Fruit fly (Drosophila melanogaster): Measurements from ENCODE around the gene alphaSnap.

Gene alphaSnap

dm6 chr3L:20276615-20277014 lies 36.8 kb upstream of the alphaSnap start:
- peak; percentile 39 for TF ChIP-seq pdm3 (GFP tag; optimal IDR thresholded peaks at IDR 0.05)
- TF ChIP-seq dac (GFP tag; optimal IDR thresholded peaks at IDR 0.05), result peak; percentile 11
- no peak for TF ChIP-seq Sox102F (GFP tag; optimal IDR thresholded peaks at IDR 0.05)
- TF ChIP-seq OdsH (GFP tag; optimal IDR thresholded peaks at IDR 0.05), result peak; percentile 38
- peak; percentile 21 for TF ChIP-seq CG6808 (GFP tag; optimal IDR thresholded peaks at IDR 0.05)
- peak; percentile 20 for TF ChIP-seq CG10669 (GFP tag; optimal IDR thresholded peaks at IDR 0.05)
- TF ChIP-seq CG4318 (GFP tag; optimal IDR thresholded peaks at IDR 0.05), result peak; percentile 13
- TF ChIP-seq CG8319 (GFP tag; optimal IDR thresholded peaks at IDR 0.05), result no peak
- no peak for TF ChIP-seq fd59A (GFP tag; optimal IDR thresholded peaks at IDR 0.05)
- no peak for TF ChIP-seq fd85E (GFP tag; optimal IDR thresholded peaks at IDR 0.05)
- TF ChIP-seq eg (GFP tag; IDR thresholded peaks at IDR 0.05), result peak; percentile 43; the same call in 1 of the 3 replicates
- no peak for TF ChIP-seq CG9139 (GFP tag; optimal IDR thresholded peaks at IDR 0.05)
- TF ChIP-seq CG31627 (GFP tag; optimal IDR thresholded peaks at IDR 0.05), result no peak
- TF ChIP-seq acj6 (GFP tag; optimal IDR thresholded peaks at IDR 0.05), result peak; percentile 14
- TF ChIP-seq CG6276 (GFP tag; optimal IDR thresholded peaks at IDR 0.05), result peak; percentile 48
- peak; percentile 40 for TF ChIP-seq net (GFP tag; optimal IDR thresholded peaks at IDR 0.05)
- TF ChIP-seq CG3919 (GFP tag; optimal IDR thresholded peaks at IDR 0.05), result no peak
- TF ChIP-seq achi (GFP tag; optimal IDR thresholded peaks at IDR 0.05), result peak; percentile 25
- TF ChIP-seq CG32006 (GFP tag; optimal IDR thresholded peaks at IDR 0.05), result peak; percentile 69
- TF ChIP-seq svp (GFP tag), result no peak
- no peak for TF ChIP-seq CG3032 (tag; optimal IDR thresholded peaks at IDR 0.05)
- peak; percentile 31 for TF ChIP-seq CG10631 (GFP tag; optimal IDR thresholded peaks at IDR 0.05)
- peak; percentile 42; the same call in 1 of the 2 replicates for TF ChIP-seq CG15336 (GFP tag; IDR thresholded peaks at IDR 0.05)
- TF ChIP-seq vri (GFP tag; optimal IDR thresholded peaks at IDR 0.05), result no peak
- no peak for TF ChIP-seq CG11902 (GFP tag; optimal IDR thresholded peaks at IDR 0.05)
- peak; percentile 16 for TF ChIP-seq Eip75B (GFP tag; optimal IDR thresholded peaks at IDR 0.05)
- peak; percentile 13 for TF ChIP-seq spab (GFP tag; optimal IDR thresholded peaks at IDR 0.05)
- no peak for TF ChIP-seq CG7368 (GFP tag; optimal IDR thresholded peaks at IDR 0.05)
- TF ChIP-seq ss (GFP tag; optimal IDR thresholded peaks at IDR 0.05), result no peak
- peak; percentile 21 for TF ChIP-seq Sox14 (GFP tag; optimal IDR thresholded peaks at IDR 0.05)
- TF ChIP-seq Hr4 (GFP tag; optimal IDR thresholded peaks at IDR 0.05), result peak; percentile 64
- no peak for TF ChIP-seq CG6163 (GFP tag; IDR thresholded peaks at IDR 0.05)
- no peak for TF ChIP-seq CG11762 (GFP tag; optimal IDR thresholded peaks at IDR 0.05; ENCODE audit: insufficient read depth)
- peak; percentile 72 for TF ChIP-seq Eip78C (GFP tag)
- TF ChIP-seq CG6792 (GFP tag; optimal IDR thresholded peaks at IDR 0.05), result no peak
- no peak for TF ChIP-seq topi (GFP tag; optimal IDR thresholded peaks at IDR 0.05)

DNA sequence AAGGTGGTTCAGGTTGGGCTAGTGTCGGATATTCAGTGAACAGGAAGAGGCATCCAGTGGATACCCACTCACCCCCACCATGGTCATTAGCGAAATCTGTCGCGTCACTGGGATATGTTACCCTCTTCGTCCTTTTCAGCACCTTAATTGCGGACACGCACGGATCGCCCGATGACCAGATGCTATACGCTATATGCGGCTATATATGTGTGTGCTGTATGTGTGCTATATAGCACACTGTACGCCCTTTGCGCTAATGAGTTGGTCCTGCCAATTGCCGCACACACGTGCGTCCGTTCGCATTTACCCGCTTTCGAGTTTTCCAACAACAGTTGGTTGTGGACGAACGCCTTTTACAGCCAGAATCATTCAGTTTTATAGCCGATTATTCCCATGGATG lies 32.2 kb upstream of the alphaSnap start:
- no peak for TF ChIP-seq fd59A (GFP tag; optimal IDR thresholded peaks at IDR 0.05)
- TF ChIP-seq CG32006 (GFP tag; optimal IDR thresholded peaks at IDR 0.05), result no peak
- no peak for TF ChIP-seq ss (GFP tag; optimal IDR thresholded peaks at IDR 0.05)
- TF ChIP-seq CG8632 (GFP tag; optimal IDR thresholded peaks at IDR 0.05), result no peak
- no peak for TF ChIP-seq achi (GFP tag; optimal IDR thresholded peaks at IDR 0.05)
- TF ChIP-seq CG31627 (GFP tag; optimal IDR thresholded peaks at IDR 0.05), result no peak
- TF ChIP-seq CG7368 (GFP tag; optimal IDR thresholded peaks at IDR 0.05), result no peak
- TF ChIP-seq Blimp-1 (GFP tag; optimal IDR thresholded peaks at IDR 0.05), result no peak
- no peak for TF ChIP-seq topi (GFP tag; optimal IDR thresholded peaks at IDR 0.05)
- no peak for TF ChIP-seq CG6854 (GFP tag; optimal IDR thresholded peaks at IDR 0.05)
- no peak for TF ChIP-seq CG6792 (GFP tag; optimal IDR thresholded peaks at IDR 0.05)
- TF ChIP-seq Eip78C (GFP tag), result no peak
- no peak for TF ChIP-seq Sox14 (GFP tag; optimal IDR thresholded peaks at IDR 0.05)
- no peak for TF ChIP-seq CG9139 (GFP tag; optimal IDR thresholded peaks at IDR 0.05)
- no peak for TF ChIP-seq Lpt (GFP tag; optimal IDR thresholded peaks at IDR 0.05)
- TF ChIP-seq Ets96B (tag; optimal IDR thresholded peaks at IDR 0.05), result no peak
- TF ChIP-seq Sox15 (GFP tag; optimal IDR thresholded peaks at IDR 0.05), result no peak
- TF ChIP-seq salr (GFP tag; optimal IDR thresholded peaks at IDR 0.05), result no peak
- no peak for TF ChIP-seq CG3032 (tag; optimal IDR thresholded peaks at IDR 0.05)

Data from whole organism, prepupa.